Worm (Caenorhabditis elegans) whole organism, L4/young adult: ENCODE results near the gene dlc-3.

Source experiments
- W03F9.2 ChIP-seq: fragments of 150-350 bp; optimal IDR thresholded peaks from 2 replicates; lab custom pipeline; 2014; ENCODE audit warnings: missing biosample characterization, missing genetic modification characterization
- dao-5 ChIP-seq: sonication (generic microtip); optimal IDR thresholded peaks from 2 replicates; lab custom pipeline; 2016; ENCODE audit warnings: missing genotype, missing genetic modification characterization, moderate library complexity, missing compliant biosample characterization
- him-1 ChIP-seq: sonication (generic microtip); optimal IDR thresholded peaks from 2 replicates; lab custom pipeline; 2016; ENCODE audit warnings: missing genotype, missing genetic modification reagents, missing genetic modification characterization, missing compliant biosample characterization

Gene dlc-3

ce11 chrIV:16431929-16432328 is at the start of gene dlc-3:
TSS of gene dlc-3 (plus strand) at chrIV:16432229.
- TF ChIP-seq W03F9.2 (tag; lab: Kevin White, UChicago) (no peak), him-1 (tag; lab: Kevin White, UChicago) (no peak), dao-5 (tag; lab: Kevin White, UChicago) (no peak)

DNA sequence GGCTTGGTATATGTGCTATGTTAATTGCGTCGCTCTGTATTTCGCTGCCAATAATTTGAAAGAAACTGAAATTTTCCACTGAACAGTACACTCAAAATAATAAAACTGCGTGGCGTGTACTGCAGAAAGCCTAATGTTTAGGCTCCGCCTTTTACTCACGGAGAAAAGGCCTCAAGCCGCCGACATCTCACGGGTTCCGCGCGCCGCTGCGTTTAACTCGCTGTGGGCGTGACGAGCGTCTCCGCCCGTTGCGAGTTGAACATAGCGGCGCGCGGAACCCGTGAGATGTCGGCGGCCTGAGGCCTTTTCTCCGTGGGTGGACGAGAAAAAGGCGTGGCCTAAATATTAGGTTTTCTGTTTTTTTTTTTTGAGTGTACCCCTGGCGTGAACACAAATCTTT is 47.4 kb upstream of the dlc-3 start:
- TF ChIP-seq dao-5 (tag; lab: Kevin White, UChicago), result no peak
- TF ChIP-seq W03F9.2 (tag; lab: Kevin White, UChicago), result no peak
- no peak for TF ChIP-seq him-1 (tag; lab: Kevin White, UChicago)

ce11 chrIV:16388136-16388635 is 43.8 kb upstream of the dlc-3 start:
- TF ChIP-seq W03F9.2 (tag; lab: Kevin White, UChicago), result no peak
- TF ChIP-seq dao-5 (tag; lab: Kevin White, UChicago), result peak; percentile 4

ce11 chrIV:16388856-16389461 is 43.1 kb upstream of the dlc-3 start:
- TF ChIP-seq dao-5 (tag; lab: Kevin White, UChicago) (peak; percentile 54), him-1 (tag; lab: Kevin White, UChicago) (peak; percentile 44), W03F9.2 (tag; lab: Kevin White, UChicago) (no peak)

- no peak for TF ChIP-seq him-1 (tag; lab: Kevin White, UChicago)
- TF ChIP-seq dao-5 (tag; lab: Kevin White, UChicago), result no peak
- no peak for TF ChIP-seq W03F9.2 (tag; lab: Kevin White, UChicago)
These were observed 40.6 kb upstream of the dlc-3 start for ce11 chrIV:16391470-16391869.

DNA sequence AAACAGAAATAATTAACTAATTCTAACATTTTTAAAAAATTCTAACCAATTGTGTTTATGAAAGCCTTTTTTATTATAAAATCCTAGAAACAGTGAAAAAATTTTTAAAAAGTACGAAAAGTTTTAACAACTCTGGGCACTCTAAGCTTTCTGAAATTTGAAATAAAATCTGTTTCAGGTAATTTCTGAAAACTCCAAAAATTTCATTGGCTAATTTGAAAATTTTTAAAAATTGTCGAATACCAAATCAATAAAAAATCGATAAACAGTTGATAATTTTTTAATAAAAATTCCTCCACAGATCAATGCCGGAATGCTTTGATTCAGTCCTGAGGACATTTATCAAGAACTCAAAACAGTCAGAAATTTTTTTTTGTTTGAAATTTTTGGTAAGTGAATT is 38.4 kb upstream of the dlc-3 start, which contains the start of gene Y65A5A.24:
Y65A5A.24 (plus strand) TSS at position 301 of the 400 bp plus-strand sequence.
- TF ChIP-seq him-1 (tag; lab: Kevin White, UChicago) (no peak), dao-5 (tag; lab: Kevin White, UChicago) (no peak), W03F9.2 (tag; lab: Kevin White, UChicago) (no peak)

- no peak for TF ChIP-seq dao-5 (tag; lab: Kevin White, UChicago)
- no peak for TF ChIP-seq him-1 (tag; lab: Kevin White, UChicago)
- no peak for TF ChIP-seq W03F9.2 (tag; lab: Kevin White, UChicago)
These were observed 35.4 kb upstream of the dlc-3 start for ce11 chrIV:16396651-16397050.

DNA sequence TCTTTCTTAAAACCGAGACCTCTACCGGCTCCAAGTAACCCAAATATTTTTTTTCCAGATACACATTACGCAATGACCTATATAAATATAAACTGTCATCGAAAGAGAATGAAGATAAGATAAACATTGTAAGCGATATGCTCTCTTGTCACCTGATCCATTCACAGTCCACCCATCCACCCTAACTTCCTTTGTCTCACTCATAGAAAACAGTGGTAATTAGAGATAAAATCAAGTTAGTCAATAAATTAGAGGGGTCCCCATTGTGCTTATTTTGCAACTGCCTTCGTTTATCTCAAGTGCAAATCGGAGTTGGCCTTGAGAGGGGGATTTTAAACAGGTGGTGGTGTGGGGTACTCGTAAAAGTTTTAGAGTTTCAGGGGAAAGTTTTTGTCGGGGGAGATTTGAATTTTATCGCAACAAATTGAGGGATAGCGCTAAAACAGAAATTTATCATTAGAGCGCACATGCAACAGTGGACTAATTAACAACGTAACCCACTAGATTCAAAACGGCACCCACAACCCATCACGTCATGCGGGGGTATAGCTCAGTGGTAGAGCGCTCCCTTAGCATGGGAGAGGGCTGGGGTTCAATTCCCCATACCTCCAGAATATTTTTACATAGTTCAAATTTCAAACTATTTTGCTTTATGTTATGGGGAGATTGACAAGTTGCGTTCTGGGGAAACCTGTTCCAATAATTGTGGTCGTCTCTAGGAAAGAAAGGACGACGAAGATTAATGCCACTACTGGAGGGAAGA is 34.0 kb upstream of the dlc-3 start:
- TF ChIP-seq him-1 (tag; lab: Kevin White, UChicago), result no peak
- TF ChIP-seq W03F9.2 (tag; lab: Kevin White, UChicago), result peak; percentile 20
- TF ChIP-seq dao-5 (tag; lab: Kevin White, UChicago), result no peak

- TF ChIP-seq him-1 (tag; lab: Kevin White, UChicago), result peak; percentile 61
- peak; percentile 55 for TF ChIP-seq W03F9.2 (tag; lab: Kevin White, UChicago)
- TF ChIP-seq dao-5 (tag; lab: Kevin White, UChicago), result peak; percentile 29
These were observed 33.0 kb upstream of the dlc-3 start for ce11 chrIV:16399017-16399416.

- TF ChIP-seq W03F9.2 (tag; lab: Kevin White, UChicago) (peak; percentile 6), him-1 (tag; lab: Kevin White, UChicago) (no peak), dao-5 (tag; lab: Kevin White, UChicago) (peak; percentile 5)
These were observed 32.2 kb upstream of the dlc-3 start, which contains the start of gene Y65A5A.1 for ce11 chrIV:16399776-16400368. TSS of gene Y65A5A.1 (minus strand) at chrIV:16399826.

- TF ChIP-seq dao-5 (tag; lab: Kevin White, UChicago) (peak; percentile 45), W03F9.2 (tag; lab: Kevin White, UChicago) (no peak), him-1 (tag; lab: Kevin White, UChicago) (no peak)
These were observed 31.3 kb upstream of the dlc-3 start for ce11 chrIV:16400412-16401381.

ce11 chrIV:16401428-16401827 is 30.6 kb upstream of the dlc-3 start:
- no peak for TF ChIP-seq him-1 (tag; lab: Kevin White, UChicago)
- no peak for TF ChIP-seq dao-5 (tag; lab: Kevin White, UChicago)
- no peak for TF ChIP-seq W03F9.2 (tag; lab: Kevin White, UChicago)
